Fruit fly (Drosophila melanogaster): ENCODE data around the gene CG44098.

The CG44098 gene

dm6 chr3R:4814677-4815076 is 41.7 kb upstream of the CG44098 start:
- TF ChIP-seq shn (GFP tag; optimal IDR thresholded peaks at IDR 0.05) = no peak
- TF ChIP-seq grn (GFP tag; optimal IDR thresholded peaks at IDR 0.05) = peak; percentile 84
- TF ChIP-seq Vsx1 (GFP tag; optimal IDR thresholded peaks at IDR 0.05) = peak; percentile 46
- peak; percentile 96 for TF ChIP-seq exex (tag; optimal IDR thresholded peaks at IDR 0.05)
- TF ChIP-seq CG9609 (GFP tag; optimal IDR thresholded peaks at IDR 0.05) = no peak
- TF ChIP-seq sd (tag; optimal IDR thresholded peaks at IDR 0.05) = peak; percentile 87
- TF ChIP-seq sug (tag; optimal IDR thresholded peaks at IDR 0.05) = peak; percentile 14
- no peak for TF ChIP-seq CG3065 (GFP tag; optimal IDR thresholded peaks at IDR 0.05)
- TF ChIP-seq Dll (GFP tag; IDR thresholded peaks at IDR 0.05; ENCODE audit: partially characterized antibody) = no peak
- no peak for TF ChIP-seq Kr (GFP tag; optimal IDR thresholded peaks at IDR 0.05)
- peak; percentile 62 for TF ChIP-seq mirr (GFP tag; optimal IDR thresholded peaks at IDR 0.05)
- TF ChIP-seq CG15479 (GFP tag; optimal IDR thresholded peaks at IDR 0.05) = peak; percentile 13
- TF ChIP-seq CG16815 (GFP tag; optimal IDR thresholded peaks at IDR 0.05) = no peak

dm6 chr3R:4813172-4813716 is 40.2 kb upstream of the CG44098 start:
- TF ChIP-seq unc-4 (GFP tag; IDR thresholded peaks at IDR 0.05; ENCODE audit: partially characterized antibody) (peak; percentile 62), Dp (GFP tag; optimal IDR thresholded peaks at IDR 0.05) (no peak), so (GFP tag; IDR thresholded peaks at IDR 0.05) (peak; percentile 54; the same call in 2 of the 3 replicates), twi (tag; optimal IDR thresholded peaks at IDR 0.05) (peak; percentile 68), phol (tag; optimal IDR thresholded peaks at IDR 0.05) (peak; percentile 71), her (GFP tag; optimal IDR thresholded peaks at IDR 0.05) (peak; percentile 40), CG7357 (GFP tag; IDR thresholded peaks at IDR 0.05) (peak; percentile 99), cwo (GFP tag; optimal IDR thresholded peaks at IDR 0.05) (no peak), CG3065 (GFP tag; optimal IDR thresholded peaks at IDR 0.05) (peak; percentile 4), CG6654 (GFP tag; optimal IDR thresholded peaks at IDR 0.05) (no peak), CG12659 (GFP tag; optimal IDR thresholded peaks at IDR 0.05) (peak; percentile 79), Usf (GFP tag; optimal IDR thresholded peaks at IDR 0.05) (peak; percentile 8), CG6791 (GFP tag; IDR thresholded peaks at IDR 0.05; ENCODE audit: partially characterized antibody) (peak; percentile 78), CG11085 (GFP tag; IDR thresholded peaks at IDR 0.05) (no peak), Drgx (GFP tag; IDR thresholded peaks at IDR 0.05) (0 out of 2 replicates have a peak, but pooled peaks have one; percentile 5), CG11695 (GFP tag; IDR thresholded peaks at IDR 0.05) (0 out of 3 replicates have a peak, but pooled peaks have one; percentile 32), mirr (GFP tag; optimal IDR thresholded peaks at IDR 0.05) (peak; percentile 72), eve (GFP tag; optimal IDR thresholded peaks at IDR 0.05) (no peak), usp (GFP tag; optimal IDR thresholded peaks at IDR 0.05) (no peak), otp (GFP tag; IDR thresholded peaks at IDR 0.05) (peak; percentile 54; the same call in 2 of the 3 replicates), CG18262 (tag; optimal IDR thresholded peaks at IDR 0.05) (peak; percentile 68), Aef1 (GFP tag; IDR thresholded peaks at IDR 0.05) (peak; percentile 67; the same call in 2 of the 3 replicates), CG30431 (GFP tag; optimal IDR thresholded peaks at IDR 0.05) (peak; percentile 46), kah (GFP tag; optimal IDR thresholded peaks at IDR 0.05) (peak; percentile 70), Abd-B (GFP tag; optimal IDR thresholded peaks at IDR 0.05) (no peak), Trl (optimal IDR thresholded peaks at IDR 0.05) (no peak), Trl (GFP tag; optimal IDR thresholded peaks at IDR 0.05) (peak; percentile 37), Hr51 (GFP tag; optimal IDR thresholded peaks at IDR 0.05) (peak in 1 of 2 experiments; percentile 35), inv (GFP tag; IDR thresholded peaks at IDR 0.05; ENCODE audit: partially characterized antibody) (peak; percentile 68), NC2β (GFP tag; optimal IDR thresholded peaks at IDR 0.05) (peak; percentile 29), CG33213 (GFP tag; optimal IDR thresholded peaks at IDR 0.05) (peak; percentile 43), CG1792 (GFP tag; optimal IDR thresholded peaks at IDR 0.05) (peak; percentile 58), CG32532 (GFP tag; IDR thresholded peaks at IDR 0.05) (peak; percentile 67), gsb (GFP tag; IDR thresholded peaks at IDR 0.05) (no peak; the same call in 1 of the 2 replicates), Hand (GFP tag; optimal IDR thresholded peaks at IDR 0.05) (peak; percentile 58), CG3726 (GFP tag; IDR thresholded peaks at IDR 0.05) (no peak), Camta (GFP tag; optimal IDR thresholded peaks at IDR 0.05) (peak; percentile 31), CG4424 (GFP tag; optimal IDR thresholded peaks at IDR 0.05) (peak; percentile 2)
